Worm (Caenorhabditis elegans) whole organism, young adult: ENCODE data around the gene rad-23.

Source experiments
- B0019.2 ChIP-seq: fragments of 200-800 bp; sonication (Bioruptor generic); conservative IDR thresholded peaks from 2 replicates; pipeline ENCODE4 v1.3.6; 2022; ENCODE audit warnings: missing genetic modification reagents, missing genetic modification characterization, missing compliant biosample characterization
- B0261.1 ChIP-seq: sonication (generic microtip); optimal IDR thresholded peaks from 2 replicates; lab custom pipeline; 2016; ENCODE audit warnings: mild to moderate bottlenecking, missing genetic modification characterization, moderate library complexity, missing compliant biosample characterization
- B0336.3 ChIP-seq: fragments of 200-800 bp; sonication (Bioruptor generic); IDR thresholded peaks from 2 replicates; pipeline ENCODE4 v1.3.6; 2022; ENCODE audit warnings: missing genetic modification characterization, missing compliant biosample characterization
- C17E4.6 ChIP-seq: fragments of 200-800 bp; sonication (Bioruptor generic); IDR thresholded peaks from 2 replicates; pipeline ENCODE4 v1.3.6; 2022; ENCODE audit warnings: missing genetic modification reagents, missing genetic modification characterization, missing compliant biosample characterization
- F39B2.1 ChIP-seq: fragments of 200-800 bp; sonication (Bioruptor generic); IDR thresholded peaks from 2 replicates; pipeline ENCODE4 v1.3.6; 2022; ENCODE audit warnings: missing genetic modification reagents, missing genetic modification characterization, missing compliant biosample characterization
- F52B5.7 ChIP-seq: sonication (generic microtip); optimal IDR thresholded peaks from 2 replicates; lab custom pipeline; 2016; ENCODE audit warnings: mild to moderate bottlenecking, missing genetic modification characterization, missing compliant biosample characterization
- K11D2.4 ChIP-seq: fragments of 200-800 bp; sonication (Bioruptor generic); IDR thresholded peaks from 2 replicates; pipeline ENCODE4 v1.3.6; 2022; ENCODE audit warnings: missing genetic modification reagents, missing genetic modification characterization, missing compliant biosample characterization
- T26A5.8 ChIP-seq: sonication (generic microtip); optimal IDR thresholded peaks from 2 replicates; lab custom pipeline; 2016; ENCODE audit warnings: missing genetic modification characterization, missing compliant biosample characterization
- Y56A3A.18 ChIP-seq: fragments of 200-800 bp; sonication (Bioruptor generic); IDR thresholded peaks from 2 replicates; pipeline ENCODE4 v1.3.6; 2022; ENCODE audit warnings: missing genetic modification reagents, missing genetic modification characterization, missing compliant biosample characterization
- Y67H2A.10 ChIP-seq: fragments of 200-800 bp; sonication (Bioruptor generic); conservative IDR thresholded peaks from 2 replicates; pipeline ENCODE4 v1.3.6; 2022; ENCODE audit warnings: missing genetic modification reagents, missing genetic modification characterization, missing compliant biosample characterization
- ZK185.1 ChIP-seq: sonication (generic microtip); optimal IDR thresholded peaks from 2 replicates; lab custom pipeline; 2016; ENCODE audit warnings: mild to moderate bottlenecking, missing genetic modification characterization, missing compliant biosample characterization; ENCODE audit not compliant: poor library complexity, severe bottlenecking
- ama-1 ChIP-seq, 3 experiments: fragments of 150-350 bp in 1 of 3; sonication (generic microtip) in 2 of 3; optimal IDR thresholded peaks; 2 replicates each; lab custom pipeline; 2014 to 2018; ENCODE audit warnings: missing biosample characterization in 2 of 3, missing genetic modification characterization in 2 of 3, missing genetic modification reagents in 2 of 3
- atf-7 ChIP-seq: sonication (generic microtip); optimal IDR thresholded peaks from 2 replicates; lab custom pipeline; 2017; ENCODE audit warnings: mild to moderate bottlenecking, missing genetic modification characterization, missing compliant biosample characterization
- attf-5 ChIP-seq: fragments of 200-800 bp; sonication (Bioruptor generic); optimal IDR thresholded peaks from 2 replicates; lab custom pipeline; 2018; ENCODE audit warnings: mild to moderate bottlenecking, missing genetic modification characterization, missing compliant biosample characterization
- bed-2 ChIP-seq: fragments of 200-800 bp; sonication (Bioruptor generic); IDR thresholded peaks from 2 replicates; pipeline ENCODE4 v1.3.6; 2022; ENCODE audit warnings: missing genetic modification reagents, missing genetic modification characterization, missing compliant biosample characterization
- ceh-91 ChIP-seq: fragments of 200-800 bp; sonication (Bioruptor generic); IDR thresholded peaks from 2 replicates; pipeline ENCODE4 v1.3.6; 2022; ENCODE audit warnings: missing genetic modification reagents, missing genetic modification characterization, missing compliant biosample characterization
- chd-7 ChIP-seq: sonication (generic microtip); optimal IDR thresholded peaks from 2 replicates; lab custom pipeline; 2016; ENCODE audit warnings: mild to moderate bottlenecking, missing genetic modification characterization, moderate library complexity, missing compliant biosample characterization
- dox-1 ChIP-seq: fragments of 200-800 bp; sonication (Bioruptor generic); IDR thresholded peaks from 2 replicates; pipeline ENCODE4 v1.3.6; 2022; ENCODE audit warnings: missing genetic modification reagents, missing genetic modification characterization, missing compliant biosample characterization
- ekl-4 ChIP-seq: fragments of 200-800 bp; sonication (Bioruptor generic); IDR thresholded peaks from 2 replicates; pipeline ENCODE4 v1.3.6; 2022; ENCODE audit warnings: missing genetic modification reagents, missing genetic modification characterization, missing compliant biosample characterization
- ets-4 ChIP-seq: fragments of 200-800 bp; sonication (Bioruptor generic); optimal IDR thresholded peaks from 2 replicates; lab custom pipeline; 2018; ENCODE audit warnings: mild to moderate bottlenecking, missing genetic modification characterization, missing compliant biosample characterization
- fkh-3 ChIP-seq: sonication (generic microtip); optimal IDR thresholded peaks from 2 replicates; lab custom pipeline; 2016; ENCODE audit warnings: mild to moderate bottlenecking, missing genetic modification characterization, missing compliant biosample characterization
- gei-17 ChIP-seq: fragments of 200-800 bp; sonication (Bioruptor generic); optimal IDR thresholded peaks from 2 replicates; lab custom pipeline; 2018; ENCODE audit warnings: mild to moderate bottlenecking, missing genetic modification characterization, missing compliant biosample characterization
- hlh-26 ChIP-seq: fragments of 200-800 bp; sonication (Bioruptor generic); conservative IDR thresholded peaks from 2 replicates; pipeline ENCODE4 v1.3.6; 2022; ENCODE audit warnings: missing genetic modification reagents, missing genetic modification characterization, missing compliant biosample characterization
- let-526 ChIP-seq: fragments of 200-800 bp; sonication (Bioruptor generic); IDR thresholded peaks from 2 replicates; pipeline ENCODE4 v1.3.6; 2022; ENCODE audit warnings: missing genetic modification reagents, missing genetic modification characterization, missing compliant biosample characterization
- let-607 ChIP-seq, 2 experiments: fragments of 200-800 bp in 1 of 2; sonication (Bioruptor generic) in 1 of 2; sonication (generic microtip) in 1 of 2; optimal IDR thresholded peaks; 2 replicates each; lab custom pipeline; 2016 to 2018; ENCODE audit warnings: mild to moderate bottlenecking in 2 of 2, missing compliant biosample characterization in 2 of 2, missing genetic modification characterization in 2 of 2, moderate library complexity in 2 of 2, missing genotype in 1 of 2
- lin-35 ChIP-seq, 3 experiments: fragments of 150-350 bp in 2 of 3; sonication (generic microtip) in 1 of 3; optimal IDR thresholded peaks; 2 replicates each; lab custom pipeline; 2014 to 2018; ENCODE audit warnings: missing biosample characterization in 3 of 3, missing genetic modification characterization in 3 of 3, missing genetic modification reagents in 3 of 3
- lin-40 ChIP-seq: sonication (generic microtip); optimal IDR thresholded peaks from 2 replicates; lab custom pipeline; 2016; ENCODE audit warnings: missing genetic modification characterization, mild to moderate bottlenecking, missing compliant biosample characterization, missing genotype, missing genetic modification reagents
- lin-54 ChIP-seq: fragments of 200-800 bp; sonication (Bioruptor generic); optimal IDR thresholded peaks from 2 replicates; lab custom pipeline; 2018; ENCODE audit warnings: mild to moderate bottlenecking, missing genetic modification characterization, missing compliant biosample characterization
- lir-1 ChIP-seq: fragments of 200-800 bp; sonication (Bioruptor generic); conservative IDR thresholded peaks from 2 replicates; pipeline ENCODE4 v1.3.6; 2022; ENCODE audit warnings: missing genetic modification reagents, missing genetic modification characterization, missing compliant biosample characterization
- lsy-27 ChIP-seq: sonication (generic microtip); optimal IDR thresholded peaks from 2 replicates; lab custom pipeline; 2017; ENCODE audit warnings: missing genetic modification characterization, mild to moderate bottlenecking, missing compliant biosample characterization, antibody characterized with exemption, missing genotype, borderline replicate concordance; ENCODE audit not compliant: insufficient read depth
- madf-10 ChIP-seq: sonication (generic microtip); optimal IDR thresholded peaks from 2 replicates; lab custom pipeline; 2016; ENCODE audit warnings: mild to moderate bottlenecking, missing genetic modification characterization, missing compliant biosample characterization
- mcd-1 ChIP-seq: fragments of 200-800 bp; sonication (Bioruptor generic); IDR thresholded peaks from 2 replicates; pipeline ENCODE4 v1.3.6; 2022; ENCODE audit warnings: missing genetic modification reagents, missing genetic modification characterization, missing compliant biosample characterization
- nfyb-1 ChIP-seq: fragments of 200-800 bp; sonication (Bioruptor generic); IDR thresholded peaks from 2 replicates; pipeline ENCODE4 v1.3.6; 2022; ENCODE audit warnings: missing genetic modification reagents, missing genetic modification characterization, missing compliant biosample characterization
- pbrm-1 ChIP-seq: fragments of 200-800 bp; sonication (Bioruptor generic); IDR thresholded peaks from 2 replicates; pipeline ENCODE4 v1.3.6; 2022; ENCODE audit warnings: missing genetic modification reagents, missing genetic modification characterization, missing compliant biosample characterization
- rcor-1 ChIP-seq: fragments of 200-800 bp; sonication (Bioruptor generic); IDR thresholded peaks from 2 replicates; pipeline ENCODE4 v1.3.6; 2022; ENCODE audit warnings: missing genetic modification reagents, missing genetic modification characterization, missing compliant biosample characterization
- repo-1 ChIP-seq: sonication (generic microtip); optimal IDR thresholded peaks from 2 replicates; lab custom pipeline; 2017; ENCODE audit warnings: mild to moderate bottlenecking, missing genetic modification characterization, missing compliant biosample characterization
- snpc-1.3 ChIP-seq: sonication (generic microtip); optimal IDR thresholded peaks from 2 replicates; lab custom pipeline; 2017; ENCODE audit warnings: missing genetic modification characterization, mild to moderate bottlenecking, missing compliant biosample characterization, antibody characterized with exemption, moderate library complexity, missing genotype, missing genetic modification reagents; ENCODE audit not compliant: insufficient read depth
- somi-1 ChIP-seq: fragments of 200-800 bp; sonication (Bioruptor generic); optimal IDR thresholded peaks from 2 replicates; lab custom pipeline; 2018; ENCODE audit warnings: mild to moderate bottlenecking, missing genetic modification characterization, missing compliant biosample characterization
- tbp1 ChIP-seq: fragments of 200-800 bp; sonication (Bioruptor generic); optimal IDR thresholded peaks from 2 replicates; lab custom pipeline; 2018; ENCODE audit warnings: mild to moderate bottlenecking, missing genetic modification characterization, missing compliant biosample characterization
- tlf-1 ChIP-seq: fragments of 200-800 bp; sonication (Bioruptor generic); optimal IDR thresholded peaks from 2 replicates; lab custom pipeline; 2018; ENCODE audit warnings: mild to moderate bottlenecking, missing genetic modification characterization, missing compliant biosample characterization
- ztf-22 ChIP-seq: fragments of 200-800 bp; sonication (Bioruptor generic); optimal IDR thresholded peaks from 2 replicates; lab custom pipeline; 2018; ENCODE audit warnings: mild to moderate bottlenecking, missing genetic modification characterization, moderate library complexity, missing compliant biosample characterization
- ztf-6 ChIP-seq: fragments of 200-800 bp; sonication (Bioruptor generic); IDR thresholded peaks from 2 replicates; pipeline ENCODE4 v1.3.6; 2022; ENCODE audit warnings: missing genetic modification reagents, missing genetic modification characterization, missing compliant biosample characterization

The rad-23 gene

ce11 chrII:11637189-11637754 is 15.3 kb downstream of the rad-23 start (continued):
- peak; percentile 73 for TF ChIP-seq lin-40 (tag; lab: Kevin White, UChicago)
- TF ChIP-seq lsy-27 (tag; lab: Kevin White, UChicago) = no peak

ce11 chrII:11636617-11637016 is 15.9 kb downstream of the rad-23 start:
- 0 out of 2 replicates have a peak, but pooled peaks have one; percentile 50 for TF ChIP-seq nfyb-1
- TF ChIP-seq ztf-6 = no peak
- peak; percentile 47 for TF ChIP-seq ama-1 (optimal IDR thresholded peaks at IDR 0.05; lab: Kevin White, UChicago)
- TF ChIP-seq ama-1 (GFP tag; optimal IDR thresholded peaks at IDR 0.05; lab: Kevin White, UChicago) = no peak
- peak; percentile 46; the same call in 1 of the 2 replicates for TF ChIP-seq K11D2.4 (GFP tag; lab: Robert Waterston, UW)
- no peak for TF ChIP-seq gei-17
- TF ChIP-seq dox-1 (GFP tag; lab: Robert Waterston, UW) = 0 out of 2 replicates have a peak, but pooled peaks have one; percentile 18
- no peak for TF ChIP-seq C17E4.6
- TF ChIP-seq F39B2.1 = 0 out of 2 replicates have a peak, but pooled peaks have one; percentile 12
- no peak for TF ChIP-seq rcor-1 (GFP tag; lab: Robert Waterston, UW)
- no peak for TF ChIP-seq snpc-1.3 (tag; lab: Kevin White, UChicago)

- TF ChIP-seq ets-4 (GFP tag; lab: Kevin White, UChicago) (peak; percentile 7), somi-1 (GFP tag; lab: Kevin White, UChicago) (peak; percentile 77), lir-1 (GFP tag; lab: Robert Waterston, UW) (no peak), F52B5.7 (tag; lab: Kevin White, UChicago) (peak; percentile 54), chd-7 (tag; lab: Kevin White, UChicago) (peak; percentile 66), gei-17 (peak; percentile 44), ztf-22 (no peak), atf-7 (tag; lab: Kevin White, UChicago) (peak; percentile 58), Y56A3A.18 (GFP tag; lab: Robert Waterston, UW) (0 out of 2 replicates have a peak, but pooled peaks have one; percentile 6), madf-10 (peak; percentile 26), lin-54 (GFP tag; lab: Kevin White, UChicago) (peak; percentile 33), let-607 (tag; optimal IDR thresholded peaks at IDR 0.05; lab: Kevin White, UChicago) (peak in 1 of 2 experiments; percentile 76), fkh-3 (tag; lab: Kevin White, UChicago) (no peak), tbp1 (GFP tag; lab: Kevin White, UChicago) (peak; percentile 31), let-526 (GFP tag; lab: Robert Waterston, UW) (peak; percentile 79; the same call in 1 of the 2 replicates), tlf-1 (GFP tag; lab: Kevin White, UChicago) (peak; percentile 59), bed-2 (GFP tag; lab: Robert Waterston, UW) (no peak), B0336.3 (GFP tag; lab: Robert Waterston, UW) (peak; percentile 23; the same call in 1 of the 2 replicates), mcd-1 (GFP tag; lab: Robert Waterston, UW) (peak; percentile 49; the same call in 1 of the 2 replicates), ZK185.1 (tag; lab: Kevin White, UChicago) (peak; percentile 44), K11D2.4 (GFP tag; lab: Robert Waterston, UW) (peak; percentile 20; the same call in 1 of the 2 replicates), ekl-4 (GFP tag; lab: Robert Waterston, UW) (peak; percentile 64; the same call in 1 of the 2 replicates), ama-1 (optimal IDR thresholded peaks at IDR 0.05; lab: Kevin White, UChicago) (peak; percentile 93), ama-1 (GFP tag; optimal IDR thresholded peaks at IDR 0.05; lab: Kevin White, UChicago) (peak in 1 of 2 experiments; percentile 33), Y67H2A.10 (0 out of 2 replicates have a peak, but pooled peaks have one; percentile 29), hlh-26 (GFP tag; lab: Robert Waterston, UW) (no peak), B0261.1 (no peak), B0019.2 (GFP tag; lab: Robert Waterston, UW) (no peak), T26A5.8 (tag; lab: Kevin White, UChicago) (no peak), ceh-91 (GFP tag; lab: Robert Waterston, UW) (no peak), attf-5 (peak; percentile 16), lin-35 (GFP tag; optimal IDR thresholded peaks at IDR 0.05; lab: Kevin White, UChicago) (peak in 1 of 3 experiments; percentile 46), repo-1 (tag; lab: Kevin White, UChicago) (peak; percentile 37), pbrm-1 (GFP tag; lab: Robert Waterston, UW) (peak; percentile 56; the same call in 1 of the 2 replicates), nfyb-1 (peak; percentile 34; the same call in 1 of the 2 replicates)
Measured at ce11 chrII:11635745-11636161, 16.8 kb downstream of the rad-23 start.
